Worm (Caenorhabditis elegans): ENCODE measurements around the gene unk-1.

The unk-1 gene

ce11 chrX:8014407-8015003, at the start of gene unk-1:
Gene unk-1 (plus strand): TSS chrX:8014983.
- no peak for TF ChIP-seq W03F9.2 (tag; optimal IDR thresholded peaks at IDR 0.05)
- no peak for TF ChIP-seq him-1 (tag; optimal IDR thresholded peaks at IDR 0.05)
- no peak for TF ChIP-seq dao-5 (tag; optimal IDR thresholded peaks at IDR 0.05)

DNA sequence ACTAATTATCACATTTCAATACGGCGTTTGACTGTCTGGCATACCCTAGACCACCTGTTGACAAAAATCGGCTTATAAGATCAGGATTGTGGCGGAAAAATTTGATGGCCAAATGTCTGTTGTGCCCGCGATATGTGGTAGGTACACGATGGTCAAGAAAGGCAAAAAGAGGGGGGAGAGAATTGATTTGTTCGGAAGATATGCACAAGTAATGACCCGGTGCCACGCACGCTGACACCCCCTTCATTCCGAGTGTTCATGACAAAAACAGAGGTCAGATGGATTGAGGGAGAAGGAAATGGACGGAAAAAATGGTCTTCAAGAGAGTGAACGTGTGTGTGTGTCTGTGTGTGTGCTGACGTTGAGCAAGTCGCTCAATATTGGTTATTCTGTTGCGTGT, 49.3 kb upstream of the unk-1 start:
- TF ChIP-seq dao-5 (tag; optimal IDR thresholded peaks at IDR 0.05) (no peak), him-1 (tag; optimal IDR thresholded peaks at IDR 0.05) (no peak), W03F9.2 (tag; optimal IDR thresholded peaks at IDR 0.05) (no peak)

DNA sequence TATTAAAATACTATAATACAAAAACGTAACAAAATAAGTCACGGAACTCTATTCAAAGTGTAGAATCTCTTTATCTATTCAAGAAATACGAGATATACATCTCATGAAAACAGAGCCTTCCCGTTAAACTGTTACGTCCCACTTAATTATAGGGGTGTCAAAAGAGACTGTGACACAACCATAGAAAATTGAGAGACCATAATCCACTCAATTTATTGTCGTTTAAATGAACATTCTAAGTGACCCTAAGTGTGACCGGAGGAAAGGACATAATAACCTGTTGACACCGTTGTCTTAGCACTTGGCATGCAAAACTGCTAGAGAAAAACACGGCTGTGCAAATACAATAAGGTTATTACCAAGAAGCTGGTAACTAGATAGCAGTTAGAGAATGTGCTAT, 46.2 kb upstream of the unk-1 start:
- TF ChIP-seq dao-5 (tag; optimal IDR thresholded peaks at IDR 0.05) (no peak), W03F9.2 (tag; optimal IDR thresholded peaks at IDR 0.05) (no peak), him-1 (tag; optimal IDR thresholded peaks at IDR 0.05) (no peak)

DNA sequence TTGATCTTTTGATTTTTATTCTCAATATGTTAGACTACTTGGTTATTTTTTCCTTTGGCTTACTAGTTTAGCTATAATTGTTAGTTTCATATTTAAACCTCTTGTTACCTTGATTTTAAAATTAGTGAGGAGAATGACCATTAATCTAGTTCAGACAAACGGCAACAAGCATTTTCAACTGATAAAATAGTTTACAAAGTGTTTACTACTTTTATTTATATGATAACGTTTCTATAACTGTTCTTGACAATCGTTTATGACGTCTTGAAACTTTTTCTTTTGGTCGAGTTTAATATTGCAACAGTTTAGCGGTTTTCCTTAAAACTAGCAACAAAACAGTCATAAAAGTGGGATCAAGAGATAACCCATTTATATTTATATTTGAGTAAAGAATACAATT, 39.0 kb upstream of the unk-1 start:
- no peak for TF ChIP-seq dao-5 (tag; optimal IDR thresholded peaks at IDR 0.05)
- no peak for TF ChIP-seq him-1 (tag; optimal IDR thresholded peaks at IDR 0.05)
- no peak for TF ChIP-seq W03F9.2 (tag; optimal IDR thresholded peaks at IDR 0.05)

DNA sequence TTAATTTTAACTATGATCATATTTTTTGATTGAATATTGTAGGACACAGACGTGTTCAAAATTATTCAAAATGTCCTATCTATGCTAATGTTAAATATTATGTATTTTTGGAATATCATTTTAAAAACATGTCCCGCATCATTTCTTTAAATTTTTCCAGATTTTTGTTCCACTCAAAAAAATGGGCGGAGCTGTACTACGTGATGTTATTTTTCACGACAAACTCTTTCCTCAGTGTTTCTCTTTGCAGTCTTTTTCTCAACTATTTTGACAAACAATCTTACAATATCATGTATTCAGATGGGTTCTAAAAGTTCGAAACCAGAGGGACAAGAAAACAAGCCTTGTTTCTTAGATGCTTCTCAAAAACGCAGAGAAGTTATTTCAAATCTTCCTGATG, 38.4 kb upstream of the unk-1 start, which contains the start of gene F45E1.5:
Gene F45E1.5 (plus strand): TSS at position 301 of the 400 bp plus-strand sequence.
- TF ChIP-seq dao-5 (tag; optimal IDR thresholded peaks at IDR 0.05) (no peak), him-1 (tag; optimal IDR thresholded peaks at IDR 0.05) (no peak), W03F9.2 (tag; optimal IDR thresholded peaks at IDR 0.05) (no peak)

DNA sequence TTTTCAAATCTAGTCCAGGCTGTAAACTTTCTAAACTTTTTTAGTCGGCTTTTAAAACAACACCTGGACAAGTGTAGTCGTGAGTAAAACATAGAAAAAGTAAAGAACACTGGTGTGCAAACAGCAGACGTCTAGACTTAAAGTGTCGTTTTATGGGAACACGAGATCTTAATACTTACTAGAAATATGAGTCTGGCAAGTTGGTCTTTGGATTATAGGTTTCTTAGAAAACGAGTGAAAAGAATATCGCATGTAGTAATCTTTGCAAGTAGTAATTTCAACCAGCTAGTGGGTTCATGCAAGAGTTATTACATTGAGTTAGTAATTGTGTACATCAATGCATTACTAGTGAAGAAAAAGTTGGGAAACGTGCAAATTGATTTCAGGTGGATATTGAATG, 37.3 kb upstream of the unk-1 start:
- TF ChIP-seq W03F9.2 (tag; optimal IDR thresholded peaks at IDR 0.05): no peak
- TF ChIP-seq dao-5 (tag; optimal IDR thresholded peaks at IDR 0.05): no peak
- TF ChIP-seq him-1 (tag; optimal IDR thresholded peaks at IDR 0.05): no peak

- no peak for TF ChIP-seq W03F9.2 (tag; optimal IDR thresholded peaks at IDR 0.05)
- TF ChIP-seq him-1 (tag; optimal IDR thresholded peaks at IDR 0.05): no peak
Measured at ce11 chrX:7982047-7982446, 32.7 kb upstream of the unk-1 start, which contains the start of gene his-71. Gene his-71 (minus strand): TSS chrX:7982070.

ce11 chrX:7984742-7985141, 30.0 kb upstream of the unk-1 start:
- no peak for TF ChIP-seq W03F9.2 (tag; optimal IDR thresholded peaks at IDR 0.05)

ce11 chrX:7985495-7986029, 29.2 kb upstream of the unk-1 start, which contains the start of gene F45E1.4:
Gene F45E1.4 (plus strand): TSS chrX:7985979.
- TF ChIP-seq W03F9.2 (tag; optimal IDR thresholded peaks at IDR 0.05): no peak
- no peak for TF ChIP-seq dao-5 (tag; optimal IDR thresholded peaks at IDR 0.05)
- TF ChIP-seq him-1 (tag; optimal IDR thresholded peaks at IDR 0.05): no peak

- no peak for TF ChIP-seq dao-5 (tag; optimal IDR thresholded peaks at IDR 0.05)
- no peak for TF ChIP-seq him-1 (tag; optimal IDR thresholded peaks at IDR 0.05)
- TF ChIP-seq W03F9.2 (tag; optimal IDR thresholded peaks at IDR 0.05): no peak
Measured at ce11 chrX:7986892-7987291, 27.9 kb upstream of the unk-1 start.

ce11 chrX:7988457-7988856, 26.3 kb upstream of the unk-1 start:
- TF ChIP-seq dao-5 (tag; optimal IDR thresholded peaks at IDR 0.05): no peak
- no peak for TF ChIP-seq W03F9.2 (tag; optimal IDR thresholded peaks at IDR 0.05)
- TF ChIP-seq him-1 (tag; optimal IDR thresholded peaks at IDR 0.05): no peak

ce11 chrX:7989155-7989554, 25.6 kb upstream of the unk-1 start:
- TF ChIP-seq W03F9.2 (tag; optimal IDR thresholded peaks at IDR 0.05) (no peak), him-1 (tag; optimal IDR thresholded peaks at IDR 0.05) (no peak), dao-5 (tag; optimal IDR thresholded peaks at IDR 0.05) (no peak)

ce11 chrX:7990282-7990681, 24.5 kb upstream of the unk-1 start:
- no peak for TF ChIP-seq him-1 (tag; optimal IDR thresholded peaks at IDR 0.05)

- no peak for TF ChIP-seq dao-5 (tag; optimal IDR thresholded peaks at IDR 0.05)
- TF ChIP-seq him-1 (tag; optimal IDR thresholded peaks at IDR 0.05): no peak
- TF ChIP-seq W03F9.2 (tag; optimal IDR thresholded peaks at IDR 0.05): no peak
Measured at ce11 chrX:7992102-7992501, 22.7 kb upstream of the unk-1 start.

DNA sequence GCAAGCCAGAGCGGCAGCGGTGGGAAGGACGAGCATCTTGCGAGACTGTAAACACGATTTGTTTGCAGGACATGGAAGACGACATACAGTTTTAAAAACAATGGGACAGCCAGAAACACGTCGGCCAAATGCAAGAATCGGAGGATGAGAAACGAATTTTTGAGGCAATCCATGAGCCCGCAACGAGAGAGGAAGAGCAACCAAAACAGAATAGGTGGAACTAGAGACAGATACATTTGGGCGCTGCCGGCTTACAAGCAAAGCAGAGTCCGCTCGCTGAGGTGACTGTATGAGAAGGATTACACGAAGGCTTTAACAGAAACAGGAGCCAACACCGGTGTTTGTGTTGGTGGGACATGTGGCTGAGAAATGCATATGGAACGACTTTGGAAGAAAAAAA, 20.3 kb upstream of the unk-1 start:
- TF ChIP-seq W03F9.2 (tag; optimal IDR thresholded peaks at IDR 0.05): no peak
- TF ChIP-seq dao-5 (tag; optimal IDR thresholded peaks at IDR 0.05): no peak
- TF ChIP-seq him-1 (tag; optimal IDR thresholded peaks at IDR 0.05): no peak

Data from whole organism, L4/young adult.